Worm (Caenorhabditis elegans) whole organism, late embryonic: ENCODE results near the gene nhr-45.

Experiments used
- ceh-24 ChIP-seq: sonication (generic microtip); optimal IDR thresholded peaks from 2 replicates; lab custom pipeline; 2016; ENCODE audit warnings: mild to moderate bottlenecking, missing genetic modification characterization, missing compliant biosample characterization
- dve-1 ChIP-seq: sonication (generic microtip); optimal IDR thresholded peaks from 2 replicates; lab custom pipeline; 2017; ENCODE audit warnings: antibody characterized with exemption, mild to moderate bottlenecking, missing genetic modification characterization, missing compliant biosample characterization
- elt-2 ChIP-seq: sonication (generic microtip); optimal IDR thresholded peaks from 2 replicates; lab custom pipeline; 2016; ENCODE audit warnings: missing genetic modification reagents, missing genetic modification characterization, missing compliant biosample characterization
- gmeb-2 ChIP-seq: sonication (generic microtip); optimal IDR thresholded peaks from 2 replicates; lab custom pipeline; 2016; ENCODE audit warnings: missing genetic modification characterization, inconsistent platforms, missing compliant biosample characterization
- lin-11 ChIP-seq: fragments of 200-800 bp; sonication (Bioruptor generic); optimal IDR thresholded peaks from 2 replicates; lab custom pipeline; 2018; ENCODE audit warnings: mild to moderate bottlenecking, missing genetic modification characterization, missing compliant biosample characterization
- pat-9 ChIP-seq: fragments of 200-800 bp; sonication (Bioruptor generic); optimal IDR thresholded peaks from 2 replicates; lab custom pipeline; 2018; ENCODE audit warnings: mild to moderate bottlenecking, missing genetic modification characterization, moderate library complexity, missing compliant biosample characterization
- syd-9 ChIP-seq: sonication (generic microtip); optimal IDR thresholded peaks from 2 replicates; lab custom pipeline; 2016; ENCODE audit warnings: mild to moderate bottlenecking, missing genetic modification characterization, moderate library complexity, missing compliant biosample characterization

- TF ChIP-seq lin-11 (tag; lab: Kevin White, UChicago): no peak
- no peak for TF ChIP-seq syd-9
- TF ChIP-seq elt-2: no peak
- TF ChIP-seq pat-9 (tag; lab: Kevin White, UChicago): no peak
- no peak for TF ChIP-seq ceh-24 (tag; lab: Kevin White, UChicago)
- TF ChIP-seq dve-1 (tag; lab: Kevin White, UChicago): no peak
- no peak for TF ChIP-seq gmeb-2 (tag; lab: Kevin White, UChicago)
These were observed 1.8 kb downstream of the nhr-45 start for ce11 chrX:4658303-4658702.
